Fruit fly (Drosophila melanogaster) whole organism, prepupa: ENCODE measurements around the gene CycB3.

Experiments used
- Blimp-1 ChIP-seq: fragments of 200-800 bp; sonication (Bioruptor generic); optimal IDR thresholded peaks from 3 replicates; lab custom pipeline; 2017; ENCODE audit warnings: missing biosample characterization, missing genetic modification characterization, mild to moderate bottlenecking, moderate library complexity, missing genetic modification reagents
- CG11294 ChIP-seq: fragments of 200-800 bp; sonication (Bioruptor generic); IDR thresholded peaks from 2 replicates; pipeline ENCODE4 v1.3.6; 2022; ENCODE audit warnings: missing biosample characterization, missing genetic modification characterization
- CG11762 ChIP-seq: fragments of 200-800 bp; sonication (Bioruptor generic); optimal IDR thresholded peaks from 3 replicates; lab custom pipeline; 2016; ENCODE audit warnings: missing biosample characterization, missing genetic modification characterization; ENCODE audit not compliant: insufficient read depth
- CG11902 ChIP-seq: fragments of 200-800 bp; sonication (Bioruptor generic); optimal IDR thresholded peaks from 3 replicates; lab custom pipeline; 2016; ENCODE audit warnings: missing biosample characterization, missing genetic modification characterization
- CG15336 ChIP-seq: fragments of 200-800 bp; sonication (Bioruptor generic); IDR thresholded peaks from 2 replicates; pipeline ENCODE4 v1.3.6; 2022; ENCODE audit warnings: missing biosample characterization, missing genetic modification characterization
- CG3032 ChIP-seq: fragments of 200-800 bp; optimal IDR thresholded peaks from 2 replicates; lab custom pipeline; 2019; ENCODE audit warnings: missing biosample characterization, mild to moderate bottlenecking, missing genetic modification characterization, moderate library complexity
- CG32006 ChIP-seq: fragments of 200-800 bp; sonication (Bioruptor generic); optimal IDR thresholded peaks from 3 replicates; lab custom pipeline; 2017; ENCODE audit warnings: missing biosample characterization, mild to moderate bottlenecking, missing genetic modification characterization
- CG4318 ChIP-seq: fragments of 200-800 bp; sonication (Bioruptor generic); optimal IDR thresholded peaks from 3 replicates; lab custom pipeline; 2017; ENCODE audit warnings: missing biosample characterization, mild to moderate bottlenecking, missing genetic modification characterization
- CG6276 ChIP-seq: fragments of 200-800 bp; sonication (Bioruptor generic); optimal IDR thresholded peaks from 2 replicates; lab custom pipeline; 2017; ENCODE audit warnings: missing biosample characterization, mild to moderate bottlenecking, missing genetic modification characterization
- CG6808 ChIP-seq: fragments of 200-800 bp; sonication (Bioruptor generic); optimal IDR thresholded peaks from 3 replicates; lab custom pipeline; 2017; ENCODE audit warnings: missing biosample characterization, missing genetic modification characterization, mild to moderate bottlenecking, moderate library complexity, missing genetic modification reagents
- CG6854 ChIP-seq: fragments of 200-800 bp; sonication (Bioruptor generic); optimal IDR thresholded peaks from 2 replicates; lab custom pipeline; 2017; ENCODE audit warnings: missing biosample characterization, mild to moderate bottlenecking, missing genetic modification characterization
- CG7368 ChIP-seq: fragments of 200-800 bp; sonication (Bioruptor generic); optimal IDR thresholded peaks from 3 replicates; lab custom pipeline; 2016; ENCODE audit warnings: missing biosample characterization, missing genetic modification characterization
- CG8119 ChIP-seq: fragments of 200-800 bp; sonication (Bioruptor generic); IDR thresholded peaks from 3 replicates; pipeline ENCODE4 v1.3.6; 2022; ENCODE audit warnings: missing biosample characterization, missing genetic modification characterization
- CG8319 ChIP-seq: fragments of 200-800 bp; sonication (Bioruptor generic); optimal IDR thresholded peaks from 3 replicates; lab custom pipeline; 2016; ENCODE audit warnings: missing biosample characterization, missing genetic modification characterization
- CG8632 ChIP-seq: fragments of 200-800 bp; sonication (Bioruptor generic); optimal IDR thresholded peaks from 3 replicates; lab custom pipeline; 2016; ENCODE audit warnings: missing biosample characterization, missing genetic modification characterization
- CG9139 ChIP-seq: fragments of 200-800 bp; sonication (Bioruptor generic); optimal IDR thresholded peaks from 3 replicates; lab custom pipeline; 2017; ENCODE audit warnings: missing biosample characterization, mild to moderate bottlenecking, missing genetic modification characterization
- Eip75B ChIP-seq: fragments of 200-800 bp; sonication (Bioruptor generic); optimal IDR thresholded peaks from 3 replicates; lab custom pipeline; 2016; ENCODE audit warnings: missing biosample characterization, missing genetic modification characterization
- Eip78C ChIP-seq: fragments of 200-800 bp; sonication (Bioruptor generic); peaks from one replicate; lab custom pipeline; 2016; ENCODE audit warnings: missing biosample characterization, missing genetic modification characterization
- Ets21C ChIP-seq: fragments of 200-800 bp; sonication (Bioruptor generic); optimal IDR thresholded peaks from 3 replicates; lab custom pipeline; 2016; ENCODE audit warnings: missing biosample characterization, missing genetic modification characterization
- Ets96B ChIP-seq: fragments of 200-800 bp; optimal IDR thresholded peaks from 2 replicates; lab custom pipeline; 2019; ENCODE audit warnings: missing biosample characterization, mild to moderate bottlenecking, missing genetic modification characterization, moderate library complexity
- Gug ChIP-seq: fragments of 200-800 bp; sonication (Bioruptor generic); IDR thresholded peaks from 2 replicates; pipeline ENCODE4 v1.3.6; 2022; ENCODE audit warnings: missing biosample characterization, missing genetic modification characterization
- Hr38 ChIP-seq: sonication (Bioruptor generic); optimal IDR thresholded peaks from 2 replicates; lab custom pipeline; 2016; ENCODE audit warnings: missing biosample characterization, missing genetic modification characterization
- Hr39 ChIP-seq: fragments of 200-800 bp; sonication (Bioruptor generic); optimal IDR thresholded peaks from 2 replicates; lab custom pipeline; 2016; ENCODE audit warnings: missing biosample characterization, missing genetic modification characterization
- Hr4 ChIP-seq: fragments of 200-800 bp; sonication (Bioruptor generic); optimal IDR thresholded peaks from 3 replicates; lab custom pipeline; 2016; ENCODE audit warnings: missing biosample characterization, missing genetic modification characterization
- Lpt ChIP-seq: fragments of 200-800 bp; sonication (Bioruptor generic); optimal IDR thresholded peaks from 3 replicates; lab custom pipeline; 2016; ENCODE audit warnings: missing biosample characterization, missing genetic modification characterization
- OdsH ChIP-seq: fragments of 200-800 bp; sonication (Bioruptor generic); optimal IDR thresholded peaks from 3 replicates; lab custom pipeline; 2016; ENCODE audit warnings: missing biosample characterization, missing genetic modification characterization
- Smox ChIP-seq: fragments of 200-800 bp; sonication (Bioruptor generic); optimal IDR thresholded peaks from 3 replicates; lab custom pipeline; 2016; ENCODE audit warnings: missing biosample characterization, missing genetic modification characterization
- Sox102F ChIP-seq: fragments of 200-800 bp; sonication (Bioruptor generic); optimal IDR thresholded peaks from 2 replicates; lab custom pipeline; 2016; ENCODE audit warnings: missing biosample characterization, mild to moderate bottlenecking, missing genetic modification characterization
- Sox14 ChIP-seq: fragments of 200-800 bp; sonication (Bioruptor generic); optimal IDR thresholded peaks from 3 replicates; lab custom pipeline; 2016; ENCODE audit warnings: missing biosample characterization, missing genetic modification characterization
- achi ChIP-seq: fragments of 200-800 bp; sonication (Bioruptor generic); optimal IDR thresholded peaks from 3 replicates; lab custom pipeline; 2016; ENCODE audit warnings: missing biosample characterization, missing genetic modification characterization
- cyc ChIP-seq: fragments of 200-800 bp; sonication (Bioruptor generic); optimal IDR thresholded peaks from 3 replicates; lab custom pipeline; 2016; ENCODE audit warnings: missing biosample characterization, missing genetic modification characterization
- dsx ChIP-seq: fragments of 200-800 bp; optimal IDR thresholded peaks from 3 replicates; lab custom pipeline; 2019; ENCODE audit warnings: missing biosample characterization, mild to moderate bottlenecking, missing genetic modification characterization, moderate library complexity; ENCODE audit not compliant: poor library complexity, severe bottlenecking
- eg ChIP-seq: fragments of 200-800 bp; sonication (Bioruptor generic); IDR thresholded peaks from 3 replicates; pipeline ENCODE4 v1.3.6; 2022; ENCODE audit warnings: missing biosample characterization, missing genetic modification characterization
- esn ChIP-seq: fragments of 200-800 bp; sonication (Bioruptor generic); optimal IDR thresholded peaks from 2 replicates; lab custom pipeline; 2016; ENCODE audit warnings: missing biosample characterization, mild to moderate bottlenecking, missing genetic modification characterization, moderate library complexity
- fd59A ChIP-seq: fragments of 200-800 bp; sonication (Bioruptor generic); optimal IDR thresholded peaks from 2 replicates; lab custom pipeline; 2017; ENCODE audit warnings: missing biosample characterization, mild to moderate bottlenecking, missing genetic modification characterization, missing genetic modification reagents
- fd85E ChIP-seq: fragments of 200-800 bp; sonication (Bioruptor generic); optimal IDR thresholded peaks from 3 replicates; lab custom pipeline; 2016; ENCODE audit warnings: missing biosample characterization, missing genetic modification characterization
- fkh ChIP-seq: fragments of 200-800 bp; sonication (Bioruptor generic); optimal IDR thresholded peaks from 3 replicates; lab custom pipeline; 2017; ENCODE audit warnings: missing biosample characterization, mild to moderate bottlenecking, missing genetic modification characterization, moderate library complexity
- net ChIP-seq: fragments of 200-800 bp; sonication (Bioruptor generic); optimal IDR thresholded peaks from 3 replicates; lab custom pipeline; 2016; ENCODE audit warnings: missing biosample characterization, missing genetic modification characterization
- pdm3 ChIP-seq: fragments of 200-800 bp; sonication (Bioruptor generic); optimal IDR thresholded peaks from 3 replicates; lab custom pipeline; 2016; ENCODE audit warnings: missing biosample characterization, missing genetic modification characterization
- salr ChIP-seq, 2 experiments: fragments of 200-800 bp; sonication (Bioruptor generic); optimal IDR thresholded peaks; 3 replicates each; lab custom pipeline; 2016 to 2018; ENCODE audit warnings: missing biosample characterization in 2 of 2, missing genetic modification characterization in 2 of 2, mild to moderate bottlenecking in 1 of 2
- ss ChIP-seq, 2 experiments: fragments of 200-800 bp; sonication (Bioruptor generic); optimal IDR thresholded peaks; 2 replicates in 1 of 2; 3 replicates in 1 of 2; lab custom pipeline; 2017 to 2018; ENCODE audit warnings: mild to moderate bottlenecking in 2 of 2, missing biosample characterization in 2 of 2, missing genetic modification characterization in 2 of 2, moderate library complexity in 1 of 2
- topi ChIP-seq: fragments of 200-800 bp; sonication (Bioruptor generic); optimal IDR thresholded peaks from 3 replicates; lab custom pipeline; 2016; ENCODE audit warnings: missing biosample characterization, missing genetic modification characterization
- vri ChIP-seq: fragments of 200-800 bp; sonication (Bioruptor generic); optimal IDR thresholded peaks from 3 replicates; lab custom pipeline; 2016; ENCODE audit warnings: missing biosample characterization, mild to moderate bottlenecking, missing genetic modification characterization

The CycB3 gene

DNA sequence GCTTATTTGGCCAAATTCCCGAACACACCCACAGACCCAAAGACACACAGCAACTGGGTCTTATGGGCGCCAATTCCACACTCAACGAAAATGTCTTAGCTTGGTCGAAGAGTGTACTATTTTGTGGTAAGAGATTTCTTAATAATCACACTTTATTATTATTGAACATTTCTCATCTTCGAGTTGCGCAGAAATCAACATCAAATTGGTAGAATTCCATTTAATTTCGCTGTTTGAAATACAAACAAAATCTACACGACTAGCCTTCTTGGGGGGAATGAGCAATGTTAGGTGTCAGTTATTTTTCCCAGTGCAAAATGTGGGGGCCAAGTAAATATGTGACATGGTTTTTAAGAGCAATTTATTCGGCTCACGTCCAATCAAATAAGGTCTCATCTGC is 20.3 kb upstream of the CycB3 start (continued):
- TF ChIP-seq pdm3 (GFP tag; lab: Kevin White, UChicago) (peak; percentile 38), net (no peak), CG15336 (GFP tag; lab: Robert Waterston, UW) (peak; percentile 67), Blimp-1 (no peak), Hr39 (peak; percentile 6), Sox14 (GFP tag; lab: Kevin White, UChicago) (no peak), achi (peak; percentile 5), CG11294 (no peak), CG4318 (peak; percentile 47), CG9139 (GFP tag; lab: Kevin White, UChicago) (no peak), CG8632 (GFP tag; lab: Kevin White, UChicago) (no peak), Sox102F (no peak), CG7368 (GFP tag; lab: Kevin White, UChicago) (no peak), Ets21C (no peak)

DNA sequence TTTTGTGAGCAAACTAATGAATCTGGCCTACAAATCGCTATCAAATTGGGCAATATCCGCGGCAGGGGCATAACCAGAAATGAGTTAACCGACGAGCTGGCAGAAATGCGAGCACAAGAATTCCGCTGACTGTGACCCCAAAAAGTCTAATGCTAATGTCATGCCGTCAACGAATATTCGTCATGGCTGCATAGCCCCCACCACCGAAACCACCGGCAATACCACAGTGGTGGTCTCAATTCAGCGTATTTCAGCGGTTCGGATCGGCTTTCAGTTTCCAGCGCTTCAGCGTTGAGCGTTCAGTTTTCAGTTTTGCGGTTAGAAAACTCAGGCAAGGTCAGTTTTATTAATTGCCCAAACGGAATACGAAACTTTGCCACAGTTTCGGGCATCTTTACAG is 19.6 kb upstream of the CycB3 start:
- no peak for TF ChIP-seq Ets96B
- TF ChIP-seq fd85E (GFP tag; lab: Kevin White, UChicago) = no peak
- no peak for TF ChIP-seq cyc (GFP tag; lab: Kevin White, UChicago)
- TF ChIP-seq CG11902 = no peak
- TF ChIP-seq CG32006 (GFP tag; lab: Kevin White, UChicago) = no peak
- no peak for TF ChIP-seq esn (GFP tag; lab: Kevin White, UChicago)
- no peak for TF ChIP-seq Eip75B
- TF ChIP-seq CG8119 (GFP tag; lab: Robert Waterston, UW) = no peak
- no peak for TF ChIP-seq Lpt
- no peak for TF ChIP-seq achi
- no peak for TF ChIP-seq Smox (GFP tag; lab: Kevin White, UChicago)
- no peak for TF ChIP-seq CG7368 (GFP tag; lab: Kevin White, UChicago)
- no peak for TF ChIP-seq OdsH
- TF ChIP-seq CG9139 (GFP tag; lab: Kevin White, UChicago) = no peak
- TF ChIP-seq Hr38 (GFP tag; lab: Kevin White, UChicago) = no peak
- no peak for TF ChIP-seq Hr4
- no peak for TF ChIP-seq CG6276
- TF ChIP-seq, all 60 proteins: peak for 0

DNA sequence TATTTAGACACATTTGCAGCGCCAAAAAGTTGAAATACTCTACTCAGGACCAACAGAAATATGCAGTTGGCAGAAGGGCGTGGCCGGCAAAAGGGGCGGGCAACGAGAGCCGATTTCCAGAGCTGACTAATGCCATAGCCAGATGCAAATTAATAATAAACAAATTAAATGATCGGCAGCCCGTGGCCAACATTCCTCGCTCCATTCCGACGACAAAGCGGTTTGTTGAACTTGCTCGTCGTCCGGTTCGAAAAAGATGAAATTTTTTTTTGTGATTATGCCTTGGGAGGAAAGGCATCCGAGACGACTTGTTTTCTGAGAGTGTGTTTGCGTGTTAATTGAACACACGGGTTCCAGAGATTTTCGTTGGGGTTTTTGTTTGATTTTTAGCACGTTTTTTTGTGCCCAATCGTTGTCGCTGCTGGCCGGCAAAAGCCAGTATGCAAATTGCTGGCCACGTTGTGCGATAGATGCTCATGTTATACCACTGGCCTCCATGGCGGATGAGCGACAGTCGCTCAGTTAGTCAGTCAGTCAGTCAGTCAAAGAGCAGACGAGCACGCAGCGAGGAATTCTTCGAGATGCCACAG is 18.8 kb upstream of the CycB3 start:
- peak; percentile 25 for TF ChIP-seq CG6854
- no peak for TF ChIP-seq Smox (GFP tag; lab: Kevin White, UChicago)
- TF ChIP-seq topi = no peak
- no peak for TF ChIP-seq CG6276
- TF ChIP-seq Eip78C (GFP tag; lab: Kevin White, UChicago) = peak; percentile 41
- TF ChIP-seq eg (GFP tag; lab: Robert Waterston, UW) = no peak
- TF ChIP-seq CG11762 (GFP tag; lab: Kevin White, UChicago) = no peak
- no peak for TF ChIP-seq dsx
- peak; percentile 30 for TF ChIP-seq fkh (GFP tag; lab: Kevin White, UChicago)

DNA sequence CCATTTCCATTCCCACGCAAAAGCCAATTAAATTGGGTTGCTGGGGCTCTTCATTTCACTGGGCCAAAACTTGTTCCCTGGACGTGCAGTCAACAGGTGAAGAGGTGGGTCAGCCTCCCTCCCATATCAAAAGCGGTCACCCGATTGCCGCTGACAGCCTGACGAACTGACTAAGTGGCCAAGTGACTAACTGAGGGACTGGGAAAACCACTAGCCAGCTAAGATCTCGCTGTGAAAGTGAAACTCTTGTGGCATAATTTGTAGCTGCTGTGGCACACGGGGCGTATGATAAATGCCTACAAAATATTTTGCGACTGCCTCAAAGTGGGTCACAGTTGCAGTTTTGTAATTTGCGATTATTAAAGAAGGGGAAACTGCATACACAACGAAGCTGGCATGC is 17.8 kb upstream of the CycB3 start:
- TF ChIP-seq Blimp-1 = peak; percentile 51
- no peak for TF ChIP-seq Hr38 (GFP tag; lab: Kevin White, UChicago)

DNA sequence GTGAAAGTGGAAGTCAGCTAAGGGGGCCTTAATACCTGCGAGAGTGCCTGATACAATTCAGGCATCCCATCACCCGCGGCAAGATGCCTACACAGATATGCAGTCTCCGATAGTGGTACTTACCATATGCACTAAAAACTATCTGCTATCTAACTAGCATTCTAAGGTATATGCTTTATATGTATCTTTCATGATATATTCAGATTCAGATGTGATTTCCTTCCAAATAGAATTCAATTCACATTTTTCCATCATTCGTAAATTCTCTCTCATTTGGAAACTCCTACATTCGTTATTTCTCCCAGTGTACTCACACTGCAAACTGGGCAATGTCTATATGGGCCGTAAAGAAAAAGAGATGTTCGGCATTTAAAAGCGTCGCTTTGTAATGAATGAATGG is 15.9 kb upstream of the CycB3 start:
- TF ChIP-seq CG11762 (GFP tag; lab: Kevin White, UChicago) (no peak), net (peak; percentile 39), salr (GFP tag; optimal IDR thresholded peaks at IDR 0.05; lab: Kevin White, UChicago) (peak in 1 of 2 experiments; percentile 16), CG9139 (GFP tag; lab: Kevin White, UChicago) (no peak), Gug (no peak), CG8632 (GFP tag; lab: Kevin White, UChicago) (peak; percentile 2), Ets21C (no peak), CG6808 (no peak), Smox (GFP tag; lab: Kevin White, UChicago) (no peak), Eip78C (GFP tag; lab: Kevin White, UChicago) (peak; percentile 90), eg (GFP tag; lab: Robert Waterston, UW) (0 out of 3 replicates have a peak, but pooled peaks have one; percentile 38), ss (GFP tag; optimal IDR thresholded peaks at IDR 0.05; lab: Kevin White, UChicago) (no peak), CG8319 (GFP tag; lab: Kevin White, UChicago) (peak; percentile 1), Ets96B (no peak), Hr4 (peak; percentile 80), Hr39 (no peak), fd59A (GFP tag; lab: Kevin White, UChicago) (no peak), CG3032 (tag; lab: Kevin White, UChicago) (no peak), Eip75B (peak; percentile 34), CG6854 (no peak), cyc (GFP tag; lab: Kevin White, UChicago) (no peak), CG15336 (GFP tag; lab: Robert Waterston, UW) (peak; percentile 68), vri (no peak)
